Worm (Caenorhabditis elegans) whole organism, L1 larva: ENCODE results near the gene M163.5.

Experiments used
- C04F5.9 ChIP-seq: sonication (generic microtip); optimal IDR thresholded peaks from 2 replicates; lab custom pipeline; 2016; ENCODE audit warnings: missing genetic modification characterization, missing compliant biosample characterization
- C16A3.4 ChIP-seq: fragments of 150-350 bp; optimal IDR thresholded peaks from 2 replicates; lab custom pipeline; 2014; ENCODE audit warnings: missing biosample characterization, missing genetic modification characterization
- Y116A8C.19 ChIP-seq: sonication (generic microtip); optimal IDR thresholded peaks from 2 replicates; lab custom pipeline; 2016; ENCODE audit warnings: missing compliant biosample characterization, missing genetic modification characterization, borderline replicate concordance
- aha-1 ChIP-seq: fragments of 150-350 bp; optimal IDR thresholded peaks from 2 replicates; lab custom pipeline; 2014; ENCODE audit warnings: missing biosample characterization, missing genetic modification characterization
- aly-2 ChIP-seq: fragments of 150-350 bp; optimal IDR thresholded peaks from 2 replicates; lab custom pipeline; 2014; ENCODE audit warnings: missing biosample characterization, missing genetic modification characterization
- blmp-1 ChIP-seq: fragments of 150-350 bp; optimal IDR thresholded peaks from 2 replicates; lab custom pipeline; 2014; ENCODE audit warnings: missing biosample characterization, missing genetic modification characterization
- ceh-8 ChIP-seq: fragments of 200-800 bp; sonication (Bioruptor generic); optimal IDR thresholded peaks from 2 replicates; lab custom pipeline; 2018; ENCODE audit warnings: mild to moderate bottlenecking, missing genetic modification characterization, moderate library complexity, missing compliant biosample characterization
- ceh-82 ChIP-seq, 3 experiments: fragments of 150-350 bp in 1 of 3; sonication (generic microtip) in 2 of 3; optimal IDR thresholded peaks; 2 replicates each; lab custom pipeline; 2014 to 2017; ENCODE audit warnings: missing biosample characterization in 3 of 3, missing genetic modification characterization in 3 of 3
- ceh-88 ChIP-seq: fragments of 200-800 bp; sonication (Bioruptor generic); IDR thresholded peaks from 2 replicates; pipeline ENCODE4 v1.3.6; 2022; ENCODE audit warnings: missing genetic modification characterization, missing compliant biosample characterization
- ceh-90 ChIP-seq: sonication (generic microtip); optimal IDR thresholded peaks from 2 replicates; lab custom pipeline; 2016; ENCODE audit warnings: missing genetic modification characterization, missing compliant biosample characterization
- ces-1 ChIP-seq: fragments of 150-350 bp; optimal IDR thresholded peaks from 2 replicates; lab custom pipeline; 2014; ENCODE audit warnings: missing biosample characterization, missing genetic modification reagents, missing genetic modification characterization
- dsc-1 ChIP-seq: sonication (generic microtip); optimal IDR thresholded peaks from 2 replicates; lab custom pipeline; 2016; ENCODE audit warnings: mild to moderate bottlenecking, missing genetic modification characterization, missing compliant biosample characterization
- efl-1 ChIP-seq, 4 experiments: fragments of 150-350 bp; optimal IDR thresholded peaks in 3 of 4; peaks in 1 of 4; 1 replicate in 1 of 4; 2 replicates in 3 of 4; lab custom pipeline; 2014; ENCODE audit warnings: missing biosample characterization in 2 of 4, missing genetic modification characterization in 2 of 4, missing genetic modification reagents in 2 of 4
- efl-3 ChIP-seq: fragments of 200-800 bp; sonication (Bioruptor generic); optimal IDR thresholded peaks from 2 replicates; lab custom pipeline; 2018; ENCODE audit warnings: mild to moderate bottlenecking, missing genetic modification characterization, missing compliant biosample characterization
- elt-2 ChIP-seq: sonication (generic microtip); optimal IDR thresholded peaks from 2 replicates; lab custom pipeline; 2016; ENCODE audit warnings: missing genetic modification characterization, mild to moderate bottlenecking, inconsistent platforms, missing compliant biosample characterization, missing genetic modification reagents
- elt-3 ChIP-seq, 6 experiments: fragments of 150-350 bp in 1 of 6; sonication (generic microtip); optimal IDR thresholded peaks; 2 replicates each; lab custom pipeline; 2017 to 2018; ENCODE audit warnings: missing biosample characterization in 6 of 6, missing genetic modification characterization in 6 of 6, inconsistent platforms in 1 of 6
- ets-5 ChIP-seq: fragments of 200-800 bp; sonication (Bioruptor generic); IDR thresholded peaks from 2 replicates; pipeline ENCODE4 v1.3.6; 2022; ENCODE audit warnings: missing genetic modification characterization, missing compliant biosample characterization
- fkh-10 ChIP-seq: sonication (generic microtip); optimal IDR thresholded peaks from 2 replicates; lab custom pipeline; 2017; ENCODE audit warnings: missing biosample characterization, missing genetic modification reagents, missing genetic modification characterization
- fos-1 ChIP-seq: fragments of 150-350 bp; optimal IDR thresholded peaks from 2 replicates; lab custom pipeline; 2014; ENCODE audit warnings: missing biosample characterization, missing genetic modification characterization
- lin-14 ChIP-seq: fragments of 200-800 bp; sonication (Bioruptor generic); optimal IDR thresholded peaks from 2 replicates; lab custom pipeline; 2018; ENCODE audit warnings: mild to moderate bottlenecking, missing genetic modification characterization, moderate library complexity, missing compliant biosample characterization
- lin-15B ChIP-seq: fragments of 150-350 bp; sonication (generic microtip); optimal IDR thresholded peaks from 3 replicates; lab custom pipeline; 2014; ENCODE audit warnings: missing biosample characterization, missing genetic modification characterization
- lin-35 ChIP-seq, 2 experiments: fragments of 150-350 bp; optimal IDR thresholded peaks; 2 replicates each; lab custom pipeline; 2014; ENCODE audit warnings: missing biosample characterization in 2 of 2, missing genetic modification characterization in 2 of 2, missing genetic modification reagents in 2 of 2
- lin-39 ChIP-seq: fragments of 150-350 bp; optimal IDR thresholded peaks from 2 replicates; lab custom pipeline; 2014; ENCODE audit warnings: missing biosample characterization, missing genetic modification reagents, missing genetic modification characterization
- lsy-2 ChIP-seq, 2 experiments: fragments of 150-350 bp; optimal IDR thresholded peaks; 2 replicates each; lab custom pipeline; 2014; ENCODE audit warnings: missing biosample characterization in 2 of 2, missing genetic modification characterization in 2 of 2
- mdl-1 ChIP-seq, 2 experiments: fragments of 150-350 bp; optimal IDR thresholded peaks; 2 replicates each; lab custom pipeline; 2014 to 2017; ENCODE audit warnings: missing biosample characterization in 2 of 2, missing genetic modification characterization in 2 of 2, inconsistent platforms in 1 of 2
- mef-2 ChIP-seq: fragments of 150-350 bp; optimal IDR thresholded peaks from 2 replicates; lab custom pipeline; 2014; ENCODE audit warnings: missing biosample characterization, missing genetic modification characterization
- mep-1 ChIP-seq: fragments of 150-350 bp; optimal IDR thresholded peaks from 2 replicates; lab custom pipeline; 2014; ENCODE audit warnings: missing biosample characterization, missing genetic modification characterization
- nhr-12 ChIP-seq: sonication (generic microtip); optimal IDR thresholded peaks from 2 replicates; lab custom pipeline; 2017; ENCODE audit warnings: missing biosample characterization, missing genetic modification characterization
- nhr-19 ChIP-seq: fragments of 200-800 bp; sonication (Bioruptor generic); conservative IDR thresholded peaks from 2 replicates; pipeline ENCODE4 v1.3.6; 2022; ENCODE audit warnings: missing genetic modification characterization, missing compliant biosample characterization
- nhr-20 ChIP-seq: sonication (generic microtip); optimal IDR thresholded peaks from 2 replicates; lab custom pipeline; 2016; ENCODE audit warnings: mild to moderate bottlenecking, missing genetic modification characterization, missing compliant biosample characterization
- nhr-237 ChIP-seq: fragments of 150-350 bp; optimal IDR thresholded peaks from 2 replicates; lab custom pipeline; 2014; ENCODE audit warnings: missing biosample characterization, missing genetic modification characterization
- nhr-28 ChIP-seq: fragments of 150-350 bp; optimal IDR thresholded peaks from 2 replicates; lab custom pipeline; 2014; ENCODE audit warnings: missing biosample characterization, missing genetic modification characterization
- nhr-47 ChIP-seq: sonication (generic microtip); optimal IDR thresholded peaks from 2 replicates; lab custom pipeline; 2016; ENCODE audit warnings: mild to moderate bottlenecking, missing genetic modification characterization, moderate library complexity, missing compliant biosample characterization
- nhr-71 ChIP-seq: sonication (generic microtip); optimal IDR thresholded peaks from 2 replicates; lab custom pipeline; 2016; ENCODE audit warnings: mild to moderate bottlenecking, missing genetic modification characterization, moderate library complexity, missing compliant biosample characterization
- nhr-76 ChIP-seq: sonication (generic microtip); optimal IDR thresholded peaks from 2 replicates; lab custom pipeline; 2017; ENCODE audit warnings: missing biosample characterization, missing genetic modification characterization
- nhr-90 ChIP-seq: sonication (generic microtip); optimal IDR thresholded peaks from 2 replicates; lab custom pipeline; 2016; ENCODE audit warnings: mild to moderate bottlenecking, missing genetic modification characterization, missing compliant biosample characterization; ENCODE audit not compliant: poor library complexity
- pag-3 ChIP-seq: sonication (generic microtip); optimal IDR thresholded peaks from 2 replicates; lab custom pipeline; 2017; ENCODE audit warnings: missing genetic modification characterization, mild to moderate bottlenecking, missing compliant biosample characterization, antibody characterized with exemption, borderline replicate concordance; ENCODE audit not compliant: insufficient read depth
- pax-3 ChIP-seq: fragments of 200-800 bp; sonication (Bioruptor generic); optimal IDR thresholded peaks from 2 replicates; lab custom pipeline; 2018; ENCODE audit warnings: mild to moderate bottlenecking, missing genetic modification characterization, moderate library complexity, missing compliant biosample characterization
- rnt-1 ChIP-seq: sonication (generic microtip); optimal IDR thresholded peaks from 2 replicates; lab custom pipeline; 2016; ENCODE audit warnings: mild to moderate bottlenecking, missing genetic modification characterization, moderate library complexity, missing compliant biosample characterization
- skn-1 ChIP-seq: fragments of 150-350 bp; optimal IDR thresholded peaks from 2 replicates; lab custom pipeline; 2014; ENCODE audit warnings: missing biosample characterization, missing genetic modification characterization
- snpc-4 ChIP-seq: fragments of 150-350 bp; optimal IDR thresholded peaks from 2 replicates; lab custom pipeline; 2014; ENCODE audit warnings: missing biosample characterization, missing genetic modification characterization
- snu-23 ChIP-seq: sonication (generic microtip); optimal IDR thresholded peaks from 2 replicates; lab custom pipeline; 2016; ENCODE audit warnings: missing genetic modification characterization, missing compliant biosample characterization
- tlp-1 ChIP-seq: fragments of 150-350 bp; optimal IDR thresholded peaks from 2 replicates; lab custom pipeline; 2014; ENCODE audit warnings: missing biosample characterization, missing genetic modification characterization
- unc-62 ChIP-seq: fragments of 150-350 bp; optimal IDR thresholded peaks from 2 replicates; lab custom pipeline; 2014; ENCODE audit warnings: missing biosample characterization, missing genetic modification reagents, missing genetic modification characterization
- unc-98 ChIP-seq: fragments of 200-800 bp; sonication (Bioruptor generic); IDR thresholded peaks from 2 replicates; pipeline ENCODE4 v1.3.6; 2022; ENCODE audit warnings: missing genetic modification characterization, missing compliant biosample characterization
- vab-15 ChIP-seq: sonication (generic microtip); optimal IDR thresholded peaks from 2 replicates; lab custom pipeline; 2017; ENCODE audit warnings: missing genotype, mild to moderate bottlenecking, missing genetic modification characterization, missing compliant biosample characterization
- xbp-1 ChIP-seq: sonication (generic microtip); optimal IDR thresholded peaks from 2 replicates; lab custom pipeline; 2016; ENCODE audit warnings: missing genetic modification characterization, missing compliant biosample characterization
- zip-4 ChIP-seq: fragments of 200-800 bp; sonication (Bioruptor generic); optimal IDR thresholded peaks from 2 replicates; lab custom pipeline; 2018; ENCODE audit warnings: mild to moderate bottlenecking, missing genetic modification characterization, moderate library complexity, missing compliant biosample characterization

The M163.5 gene

DNA sequence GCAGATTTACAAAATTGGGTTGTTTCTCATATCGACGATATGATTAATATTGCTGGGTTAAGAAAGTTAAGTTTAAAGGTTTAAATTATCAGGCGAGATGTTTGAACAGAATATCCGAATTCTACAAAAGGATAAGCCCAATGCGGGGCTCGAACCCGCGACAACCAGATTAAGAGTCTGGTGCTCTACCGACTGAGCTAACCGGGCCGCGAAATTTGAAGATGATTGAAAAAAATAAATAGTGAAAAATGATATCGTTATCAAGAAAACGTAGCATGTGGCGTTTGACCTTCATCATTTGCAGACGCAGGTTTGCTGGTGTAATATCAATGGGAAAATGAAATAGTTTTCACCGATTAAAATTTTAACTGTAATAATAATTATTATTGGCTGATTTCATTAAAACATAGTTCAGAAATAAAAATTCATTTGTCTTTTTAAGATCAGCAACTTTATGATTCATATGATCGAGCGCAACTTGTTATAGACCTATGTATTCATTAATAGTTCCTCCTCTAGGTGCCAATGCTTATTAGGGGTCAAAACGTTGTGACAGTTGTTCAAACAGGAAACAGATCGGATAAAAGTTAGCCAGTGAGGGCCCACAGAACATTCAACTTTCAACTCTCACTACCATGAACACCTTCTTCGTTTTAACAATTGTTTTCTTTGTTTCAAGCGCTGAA lies 5.0 kb downstream of the M163.5 start, which contains the start of gene M163.11:
TSS of gene M163.11 (plus strand) at position 636 of the 686 bp plus-strand sequence.
- TF ChIP-seq nhr-20 (tag; lab: Kevin White, UChicago) (peak; percentile 55), elt-3 (tag; optimal IDR thresholded peaks at IDR 0.05; lab: Kevin White, UChicago) (peak in 1 of 6 experiments; percentile 12), nhr-90 (tag; lab: Kevin White, UChicago) (peak; percentile 54), snu-23 (GFP tag; lab: Kevin White, UChicago) (peak; percentile 50), nhr-28 (no peak), pag-3 (no peak), lin-35 (GFP tag; optimal IDR thresholded peaks at IDR 0.05; lab: Kevin White, UChicago) (peak in 1 of 2 experiments; percentile 40), mep-1 (no peak), fos-1 (tag; lab: Kevin White, UChicago) (no peak), zip-4 (no peak), lin-14 (GFP tag; lab: Kevin White, UChicago) (peak; percentile 6), snpc-4 (tag; lab: Kevin White, UChicago) (peak; percentile 49), C16A3.4 (tag; lab: Kevin White, UChicago) (no peak), efl-1 (optimal IDR thresholded peaks at IDR 0.05; lab: Kevin White, UChicago) (no peak), efl-1 (GFP tag; optimal IDR thresholded peaks at IDR 0.05 in 1 of 2; lab: Kevin White, UChicago) (no peak), nhr-47 (tag; lab: Kevin White, UChicago) (peak; percentile 16), ceh-8 (GFP tag; lab: Kevin White, UChicago) (no peak), xbp-1 (tag; lab: Kevin White, UChicago) (no peak), ceh-90 (tag; lab: Kevin White, UChicago) (no peak), rnt-1 (tag; lab: Kevin White, UChicago) (peak; percentile 55), nhr-76 (tag; lab: Kevin White, UChicago) (no peak), dsc-1 (no peak), lsy-2 (tag; optimal IDR thresholded peaks at IDR 0.05; lab: Kevin White, UChicago) (no peak), ces-1 (GFP tag; lab: Kevin White, UChicago) (no peak), aha-1 (no peak), Y116A8C.19 (tag; lab: Kevin White, UChicago) (no peak), nhr-71 (tag; lab: Kevin White, UChicago) (peak; percentile 63), elt-2 (peak; percentile 24), mdl-1 (tag; optimal IDR thresholded peaks at IDR 0.05; lab: Kevin White, UChicago) (peak in 1 of 2 experiments; percentile 5), nhr-19 (GFP tag; lab: Robert Waterston, UW) (peak; percentile 58)

DNA sequence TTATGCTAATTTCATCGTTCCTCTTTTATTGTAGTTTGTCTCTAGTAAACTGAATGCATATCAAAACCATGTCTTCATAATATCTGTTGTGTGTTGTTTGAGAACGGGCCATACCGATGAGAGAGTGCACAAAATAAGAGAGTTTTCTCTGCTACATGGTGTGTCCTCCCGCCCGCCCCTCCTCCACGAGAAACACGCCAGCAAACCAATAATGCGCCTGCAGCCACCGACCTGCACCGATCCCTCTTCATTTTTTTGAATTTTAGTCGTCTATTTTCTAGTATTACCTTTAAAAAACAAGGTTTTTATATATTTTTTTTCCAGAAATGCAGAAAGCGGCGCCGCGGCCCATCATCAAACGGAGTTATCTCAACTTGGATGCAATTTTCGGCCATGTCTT lies 6.4 kb downstream of the M163.5 start, which contains the start of gene gfi-3:
TSS of gene gfi-3 (plus strand) at position 325 of the 400 bp plus-strand sequence.
- TF ChIP-seq efl-3 (GFP tag; lab: Kevin White, UChicago): no peak
- no peak for TF ChIP-seq unc-62
- TF ChIP-seq efl-1 (optimal IDR thresholded peaks at IDR 0.05; lab: Kevin White, UChicago): peak; percentile 66 to 74
- TF ChIP-seq efl-1 (GFP tag; optimal IDR thresholded peaks at IDR 0.05 in 1 of 2; lab: Kevin White, UChicago): peak; percentile 58 to 97
- peak in 3 of 6 experiments; percentile 7 to 74 (median 43) for TF ChIP-seq elt-3 (tag; optimal IDR thresholded peaks at IDR 0.05; lab: Kevin White, UChicago)
- no peak for TF ChIP-seq nhr-237 (tag; lab: Kevin White, UChicago)
- no peak for TF ChIP-seq unc-98
- peak; percentile 85 for TF ChIP-seq lin-39 (tag; lab: Kevin White, UChicago)
- TF ChIP-seq nhr-76 (tag; lab: Kevin White, UChicago): no peak
- TF ChIP-seq pax-3: peak; percentile 49
- no peak for TF ChIP-seq mef-2 (tag; lab: Kevin White, UChicago)
- TF ChIP-seq nhr-20 (tag; lab: Kevin White, UChicago): peak; percentile 91
- no peak for TF ChIP-seq Y116A8C.19 (tag; lab: Kevin White, UChicago)
- TF ChIP-seq nhr-12 (tag; lab: Kevin White, UChicago): no peak
- no peak for TF ChIP-seq C04F5.9
- TF ChIP-seq fkh-10 (GFP tag; lab: Kevin White, UChicago): peak; percentile 6
- no peak for TF ChIP-seq aly-2
- no peak for TF ChIP-seq tlp-1 (tag; lab: Kevin White, UChicago)
- peak in 1 of 2 experiments; percentile 63 for TF ChIP-seq mdl-1 (tag; optimal IDR thresholded peaks at IDR 0.05; lab: Kevin White, UChicago)
- TF ChIP-seq vab-15 (tag; lab: Kevin White, UChicago): no peak
- TF ChIP-seq ceh-88 (GFP tag; lab: Robert Waterston, UW): 0 out of 2 replicates have a peak, but pooled peaks have one; percentile 14
- peak; percentile 88 for TF ChIP-seq snu-23 (GFP tag; lab: Kevin White, UChicago)
- TF ChIP-seq ceh-82 (tag; optimal IDR thresholded peaks at IDR 0.05; lab: Kevin White, UChicago): peak; percentile 73 to 80 (median 79)
- TF ChIP-seq ceh-8 (GFP tag; lab: Kevin White, UChicago): peak; percentile 7
- TF ChIP-seq blmp-1: peak; percentile 56
- peak; percentile 55 for TF ChIP-seq fos-1 (tag; lab: Kevin White, UChicago)
- peak; percentile 43 for TF ChIP-seq lin-15B (tag; lab: Kevin White, UChicago)
- TF ChIP-seq ceh-90 (tag; lab: Kevin White, UChicago): no peak
- TF ChIP-seq ets-5: no peak
- TF ChIP-seq skn-1 (tag; lab: Kevin White, UChicago): peak; percentile 60
